Worm (Caenorhabditis elegans) whole organism, young adult: ENCODE data around the gene C47A10.12.
A peak's percentile ranks its signal among the peaks of the same experiment; 100 is the strongest.

Experiments
- B0261.1 ChIP-seq: sonication (generic microtip); optimal IDR thresholded peaks from 2 replicates; lab custom pipeline; 2016; ENCODE audit warnings: mild to moderate bottlenecking, missing genetic modification characterization, moderate library complexity, missing compliant biosample characterization
- F10E7.11 ChIP-seq: sonication (generic microtip); optimal IDR thresholded peaks from 2 replicates; lab custom pipeline; 2017; ENCODE audit warnings: mild to moderate bottlenecking, missing genetic modification characterization, moderate library complexity, missing compliant biosample characterization
- F49E8.2 ChIP-seq: sonication (generic microtip); optimal IDR thresholded peaks from 3 replicates; lab custom pipeline; 2017; ENCODE audit warnings: missing genetic modification characterization, mild to moderate bottlenecking, missing compliant biosample characterization, antibody characterized with exemption, moderate library complexity; ENCODE audit not compliant: insufficient read depth
- F55B11.4 ChIP-seq: sonication (generic microtip); optimal IDR thresholded peaks from 2 replicates; lab custom pipeline; 2016; ENCODE audit warnings: missing compliant biosample characterization, missing genetic modification characterization, borderline replicate concordance; ENCODE audit not compliant: insufficient read depth
- Y53F4B.3 ChIP-seq: fragments of 200-800 bp; sonication (Bioruptor generic); IDR thresholded peaks from 2 replicates; pipeline ENCODE4 v1.3.6; 2022; ENCODE audit warnings: missing genetic modification reagents, missing genetic modification characterization, missing compliant biosample characterization
- ZK185.1 ChIP-seq: sonication (generic microtip); optimal IDR thresholded peaks from 2 replicates; lab custom pipeline; 2016; ENCODE audit warnings: mild to moderate bottlenecking, missing genetic modification characterization, missing compliant biosample characterization; ENCODE audit not compliant: poor library complexity, severe bottlenecking
- akir-1 ChIP-seq: fragments of 200-800 bp; sonication (Bioruptor generic); optimal IDR thresholded peaks from 2 replicates; lab custom pipeline; 2018; ENCODE audit warnings: mild to moderate bottlenecking, missing genetic modification characterization, moderate library complexity, missing compliant biosample characterization
- ama-1 ChIP-seq, 3 experiments: fragments of 150-350 bp in 1 of 3; sonication (generic microtip) in 2 of 3; optimal IDR thresholded peaks; 2 replicates each; lab custom pipeline; 2014 to 2018; ENCODE audit warnings: missing biosample characterization in 2 of 3, missing genetic modification characterization in 2 of 3, missing genetic modification reagents in 2 of 3
- aptf-3 ChIP-seq: fragments of 200-800 bp; sonication (Bioruptor generic); IDR thresholded peaks from 2 replicates; pipeline ENCODE4 v1.3.6; 2022; ENCODE audit warnings: missing genetic modification characterization, missing compliant biosample characterization
- ccch-3 ChIP-seq: fragments of 200-800 bp; sonication (Bioruptor generic); optimal IDR thresholded peaks from 2 replicates; lab custom pipeline; 2018; ENCODE audit warnings: mild to moderate bottlenecking, missing genetic modification characterization, missing compliant biosample characterization
- cebp-1 ChIP-seq, 2 experiments: fragments of 200-800 bp in 1 of 2; sonication (Bioruptor generic) in 1 of 2; sonication (generic microtip) in 1 of 2; IDR thresholded peaks in 1 of 2; optimal IDR thresholded peaks in 1 of 2; 2 replicates each; pipeline versions ENCODE4 v1.3.6 to Lab custom; 2017 to 2022; ENCODE audit warnings: missing compliant biosample characterization in 2 of 2, missing genetic modification characterization in 2 of 2, mild to moderate bottlenecking in 1 of 2, missing genetic modification reagents in 1 of 2, moderate library complexity in 1 of 2
- cebp-2 ChIP-seq: fragments of 200-800 bp; sonication (Bioruptor generic); IDR thresholded peaks from 2 replicates; pipeline ENCODE4 v1.3.6; 2022; ENCODE audit warnings: missing genetic modification characterization, missing compliant biosample characterization
- chd-7 ChIP-seq: sonication (generic microtip); optimal IDR thresholded peaks from 2 replicates; lab custom pipeline; 2016; ENCODE audit warnings: mild to moderate bottlenecking, missing genetic modification characterization, moderate library complexity, missing compliant biosample characterization
- egl-44 ChIP-seq: fragments of 200-800 bp; sonication (Bioruptor generic); IDR thresholded peaks from 2 replicates; pipeline ENCODE4 v1.3.6; 2022; ENCODE audit warnings: missing genetic modification reagents, missing genetic modification characterization, missing compliant biosample characterization
- hmg-20 ChIP-seq: fragments of 200-800 bp; sonication (Bioruptor generic); IDR thresholded peaks from 2 replicates; pipeline ENCODE4 v1.3.6; 2022; ENCODE audit warnings: missing genetic modification reagents, missing genetic modification characterization, missing compliant biosample characterization
- hrde-1 ChIP-seq: sonication (generic microtip); optimal IDR thresholded peaks from 2 replicates; lab custom pipeline; 2016; ENCODE audit warnings: missing genetic modification characterization, mild to moderate bottlenecking, missing compliant biosample characterization, moderate library complexity, missing genotype, missing genetic modification reagents, borderline replicate concordance
- lin-40 ChIP-seq: sonication (generic microtip); optimal IDR thresholded peaks from 2 replicates; lab custom pipeline; 2016; ENCODE audit warnings: missing genetic modification characterization, mild to moderate bottlenecking, missing compliant biosample characterization, missing genotype, missing genetic modification reagents
- madf-10 ChIP-seq: sonication (generic microtip); optimal IDR thresholded peaks from 2 replicates; lab custom pipeline; 2016; ENCODE audit warnings: mild to moderate bottlenecking, missing genetic modification characterization, missing compliant biosample characterization
- madf-6 ChIP-seq: fragments of 200-800 bp; sonication (Bioruptor generic); IDR thresholded peaks from 2 replicates; pipeline ENCODE4 v1.3.6; 2022; ENCODE audit warnings: missing genetic modification reagents, missing genetic modification characterization, missing compliant biosample characterization
- mes-4 ChIP-seq: sonication (generic microtip); optimal IDR thresholded peaks from 2 replicates; lab custom pipeline; 2016; ENCODE audit warnings: missing genotype, missing genetic modification characterization, missing compliant biosample characterization
- nfya-1 ChIP-seq: sonication (generic microtip); optimal IDR thresholded peaks from 2 replicates; lab custom pipeline; 2017; ENCODE audit warnings: antibody characterized with exemption, missing compliant biosample characterization, missing genetic modification characterization, borderline replicate concordance; ENCODE audit not compliant: insufficient read depth
- nhr-90 ChIP-seq: sonication (generic microtip); optimal IDR thresholded peaks from 2 replicates; lab custom pipeline; 2016; ENCODE audit warnings: missing genotype, mild to moderate bottlenecking, missing genetic modification characterization, missing compliant biosample characterization
- pbrm-1 ChIP-seq: fragments of 200-800 bp; sonication (Bioruptor generic); IDR thresholded peaks from 2 replicates; pipeline ENCODE4 v1.3.6; 2022; ENCODE audit warnings: missing genetic modification reagents, missing genetic modification characterization, missing compliant biosample characterization
- rpc-1 ChIP-seq, 2 experiments: fragments of 150-350 bp in 1 of 2; sonication (generic microtip) in 1 of 2; optimal IDR thresholded peaks; 2 replicates each; lab custom pipeline; 2014 to 2018; ENCODE audit warnings: missing biosample characterization in 1 of 2, missing genetic modification characterization in 1 of 2, missing genetic modification reagents in 1 of 2, missing genotype in 1 of 2
- snpc-4 ChIP-seq, 5 experiments: fragments of 150-350 bp in 1 of 5; sonication (generic microtip) in 4 of 5; optimal IDR thresholded peaks; 2 replicates each; lab custom pipeline; 2014 to 2018; ENCODE audit warnings: missing genetic modification characterization in 5 of 5, missing biosample characterization in 3 of 5, antibody characterized with exemption in 2 of 5, mild to moderate bottlenecking in 2 of 5, missing compliant biosample characterization in 2 of 5, missing genotype in 2 of 5, moderate library complexity in 2 of 5, missing genetic modification reagents in 1 of 5
- sptf-2 ChIP-seq: fragments of 200-800 bp; sonication (Bioruptor generic); optimal IDR thresholded peaks from 2 replicates; lab custom pipeline; 2018; ENCODE audit warnings: mild to moderate bottlenecking, missing genetic modification characterization, missing compliant biosample characterization
- tbp1 ChIP-seq: fragments of 200-800 bp; sonication (Bioruptor generic); optimal IDR thresholded peaks from 2 replicates; lab custom pipeline; 2018; ENCODE audit warnings: mild to moderate bottlenecking, missing genetic modification characterization, missing compliant biosample characterization
- unc-130 ChIP-seq: sonication (generic microtip); optimal IDR thresholded peaks from 2 replicates; lab custom pipeline; 2016; ENCODE audit warnings: missing genetic modification reagents, missing genetic modification characterization, missing compliant biosample characterization
- unc-62 ChIP-seq: fragments of 150-350 bp; optimal IDR thresholded peaks from 2 replicates; lab custom pipeline; 2014; ENCODE audit warnings: missing biosample characterization, missing genetic modification reagents, missing genetic modification characterization
- zfh-2 ChIP-seq: fragments of 200-800 bp; sonication (Bioruptor generic); conservative IDR thresholded peaks from 2 replicates; pipeline ENCODE4 v1.3.6; 2022; ENCODE audit warnings: missing genetic modification reagents, missing genetic modification characterization, missing compliant biosample characterization
- ztf-28 ChIP-seq: fragments of 200-800 bp; sonication (Bioruptor generic); IDR thresholded peaks from 2 replicates; pipeline ENCODE4 v1.3.6; 2022; ENCODE audit warnings: missing genetic modification reagents, missing genetic modification characterization, missing compliant biosample characterization

Gene C47A10.12

ce11 chrV:17783542-17783941 lies 5.8 kb downstream of the C47A10.12 start, which contains the start of gene srab-12 (continued):
- TF ChIP-seq ccch-3 (GFP tag; lab: Kevin White, UChicago) (no peak), cebp-2 (no peak), cebp-1 (GFP tag; IDR thresholded peaks at IDR 0.05; lab: Robert Waterston, UW) (no peak), cebp-1 (tag; optimal IDR thresholded peaks at IDR 0.05; lab: Kevin White, UChicago) (no peak), chd-7 (no peak)

ce11 chrV:17784363-17784762 lies 6.6 kb downstream of the C47A10.12 start:
- no peak for TF ChIP-seq ama-1 (optimal IDR thresholded peaks at IDR 0.05; lab: Kevin White, UChicago)
- TF ChIP-seq ama-1 (GFP tag; optimal IDR thresholded peaks at IDR 0.05; lab: Kevin White, UChicago) = no peak
- no peak for TF ChIP-seq mes-4 (tag; lab: Kevin White, UChicago)
- TF ChIP-seq tbp1 (GFP tag; lab: Kevin White, UChicago) = peak; percentile 53
- no peak for TF ChIP-seq hrde-1 (tag; lab: Kevin White, UChicago)
- TF ChIP-seq ztf-28 (GFP tag; lab: Robert Waterston, UW) = no peak
- TF ChIP-seq akir-1 (GFP tag; lab: Kevin White, UChicago) = no peak
- no peak for TF ChIP-seq madf-10
- TF ChIP-seq rpc-1 (optimal IDR thresholded peaks at IDR 0.05; lab: Kevin White, UChicago) = no peak
- TF ChIP-seq rpc-1 (tag; optimal IDR thresholded peaks at IDR 0.05; lab: Kevin White, UChicago) = peak; percentile 41

- TF ChIP-seq F10E7.11 (no peak), F55B11.4 (tag; lab: Kevin White, UChicago) (no peak), akir-1 (GFP tag; lab: Kevin White, UChicago) (no peak), sptf-2 (GFP tag; lab: Kevin White, UChicago) (no peak), egl-44 (GFP tag; lab: Robert Waterston, UW) (no peak)
Observed at ce11 chrV:17790191-17790590, 12.5 kb downstream of the C47A10.12 start, which contains the start of gene srh-290. Gene srh-290, plus strand, starts transcription at chrV:17790491.

ce11 chrV:17793986-17794385 lies 16.3 kb downstream of the C47A10.12 start, which contains the start of gene srh-289:
Gene srh-289, minus strand, starts transcription at chrV:17794086.
- no peak for TF ChIP-seq hrde-1 (tag; lab: Kevin White, UChicago)

ce11 chrV:17795655-17796054 lies 17.9 kb downstream of the C47A10.12 start, which contains the start of gene srh-288:
Gene srh-288, minus strand, starts transcription at chrV:17795755.
- no peak for TF ChIP-seq akir-1 (GFP tag; lab: Kevin White, UChicago)
- no peak for TF ChIP-seq pbrm-1 (GFP tag; lab: Robert Waterston, UW)
- TF ChIP-seq unc-130 (GFP tag; lab: Kevin White, UChicago) = no peak
- TF ChIP-seq nfya-1 (tag; lab: Kevin White, UChicago) = no peak
- no peak for TF ChIP-seq madf-6
- no peak for TF ChIP-seq B0261.1
- no peak for TF ChIP-seq snpc-4 (GFP tag; optimal IDR thresholded peaks at IDR 0.05; lab: Kevin White, UChicago)
- TF ChIP-seq snpc-4 (tag; optimal IDR thresholded peaks at IDR 0.05; lab: Kevin White, UChicago) = no peak
- no peak for TF ChIP-seq unc-62 (GFP tag; lab: Kevin White, UChicago)
- TF ChIP-seq, all 124 proteins: peak for 0

ce11 chrV:17798789-17799188 lies 21.1 kb downstream of the C47A10.12 start, which contains the start of gene srx-18:
Gene srx-18, minus strand, starts transcription at chrV:17798889.
- TF ChIP-seq mes-4 (tag; lab: Kevin White, UChicago) (no peak), lin-40 (tag; lab: Kevin White, UChicago) (no peak), chd-7 (no peak), zfh-2 (GFP tag; lab: Robert Waterston, UW) (no peak), F49E8.2 (tag; lab: Kevin White, UChicago) (no peak), ZK185.1 (tag; lab: Kevin White, UChicago) (no peak), nhr-90 (tag; lab: Kevin White, UChicago) (no peak), tbp1 (GFP tag; lab: Kevin White, UChicago) (no peak), Y53F4B.3 (GFP tag; lab: Robert Waterston, UW) (no peak), akir-1 (GFP tag; lab: Kevin White, UChicago) (no peak), aptf-3 (GFP tag; lab: Robert Waterston, UW) (no peak), hmg-20 (GFP tag; lab: Robert Waterston, UW) (no peak)
